Worm (Caenorhabditis elegans): ENCODE measurements around the gene try-9.

- no peak for TF ChIP-seq W03F9.2 (tag; optimal IDR thresholded peaks at IDR 0.05)
- no peak for TF ChIP-seq him-1 (tag; optimal IDR thresholded peaks at IDR 0.05)
Observed at ce11 chrII:4374885-4375284, 6.9 kb downstream of the try-9 start.

Data from whole organism, L4/young adult.